Fruit fly (Drosophila melanogaster) whole organism, embryonic: Measurements from ENCODE around the gene Abi.
A peak's percentile ranks its signal among the peaks of the same experiment; 100 is the strongest.

Experiments
- Abd-B ChIP-seq: fragments of 200-800 bp; sonication (Bioruptor generic); optimal IDR thresholded peaks from 2 replicates; lab custom pipeline; 2018; ENCODE audit warnings: missing biosample characterization, mild to moderate bottlenecking, missing genetic modification characterization, moderate library complexity
- B-H1 ChIP-seq: fragments of 200-800 bp; sonication (Bioruptor generic); IDR thresholded peaks from 3 replicates; pipeline ENCODE4 v1.3.6; 2022; ENCODE audit warnings: missing biosample characterization, missing genetic modification characterization
- Bgb ChIP-seq: fragments of 200-800 bp; sonication (Bioruptor generic); IDR thresholded peaks from 2 replicates; pipeline ENCODE4 v1.3.6; 2022; ENCODE audit warnings: missing biosample characterization, missing genetic modification characterization; ENCODE audit not compliant: partially characterized antibody
- C15 ChIP-seq: fragments of 200-800 bp; sonication (Bioruptor generic); IDR thresholded peaks from 3 replicates; pipeline ENCODE4 v1.3.6; 2022; ENCODE audit warnings: missing biosample characterization, missing genetic modification characterization
- CG10321 ChIP-seq: fragments of 200-800 bp; sonication (Bioruptor generic); IDR thresholded peaks from 2 replicates; pipeline ENCODE4 v1.3.6; 2022; ENCODE audit warnings: missing biosample characterization, missing genetic modification characterization
- CG10654 ChIP-seq: fragments of 200-800 bp; sonication (Bioruptor generic); optimal IDR thresholded peaks from 2 replicates; lab custom pipeline; 2016; ENCODE audit warnings: missing biosample characterization, missing genetic modification characterization
- CG12942 ChIP-seq: fragments of 200-800 bp; sonication (Bioruptor generic); optimal IDR thresholded peaks from 3 replicates; lab custom pipeline; 2016; ENCODE audit warnings: missing biosample characterization, missing genetic modification characterization
- CG18764 ChIP-seq: fragments of 200-800 bp; sonication (Bioruptor generic); optimal IDR thresholded peaks from 3 replicates; lab custom pipeline; 2016; ENCODE audit warnings: missing biosample characterization, missing genetic modification characterization
- CG2120 ChIP-seq: fragments of 200-800 bp; sonication (Bioruptor generic); optimal IDR thresholded peaks from 3 replicates; lab custom pipeline; 2016; ENCODE audit warnings: missing biosample characterization, missing genetic modification characterization
- CG2129 ChIP-seq: fragments of 200-800 bp; sonication (Bioruptor generic); IDR thresholded peaks from 2 replicates; pipeline ENCODE4 v1.3.6; 2022; ENCODE audit warnings: missing biosample characterization, missing genetic modification characterization; ENCODE audit not compliant: partially characterized antibody
- CG2199 ChIP-seq: fragments of 200-800 bp; sonication (Bioruptor generic); IDR thresholded peaks from 3 replicates; pipeline ENCODE4 v1.3.6; 2022; ENCODE audit warnings: missing biosample characterization, missing genetic modification characterization
- CG31224 ChIP-seq: fragments of 200-800 bp; sonication (Bioruptor generic); IDR thresholded peaks from 2 replicates; pipeline ENCODE4 v1.3.6; 2022; ENCODE audit warnings: missing biosample characterization, missing genetic modification characterization
- CG3281 ChIP-seq: fragments of 200-800 bp; sonication (Bioruptor generic); optimal IDR thresholded peaks from 3 replicates; lab custom pipeline; 2017; ENCODE audit warnings: missing biosample characterization, mild to moderate bottlenecking, missing genetic modification characterization
- CG7271 ChIP-seq: fragments of 200-800 bp; sonication (Bioruptor generic); optimal IDR thresholded peaks from 2 replicates; lab custom pipeline; 2018; ENCODE audit warnings: missing biosample characterization, mild to moderate bottlenecking, missing genetic modification characterization, moderate library complexity
- CG7745 ChIP-seq: fragments of 200-800 bp; sonication (Bioruptor generic); optimal IDR thresholded peaks from 2 replicates; lab custom pipeline; 2018; ENCODE audit warnings: missing biosample characterization, mild to moderate bottlenecking, missing genetic modification characterization, moderate library complexity
- CG8290 ChIP-seq, 3 experiments: fragments of 200-800 bp; sonication (Bioruptor generic); optimal IDR thresholded peaks; 2 replicates each; lab custom pipeline; 2016 to 2019; ENCODE audit warnings: missing biosample characterization in 3 of 3, missing genetic modification characterization in 3 of 3, mild to moderate bottlenecking in 2 of 3, moderate library complexity in 1 of 3
- CG9609 ChIP-seq: fragments of 200-800 bp; sonication (Bioruptor generic); optimal IDR thresholded peaks from 3 replicates; lab custom pipeline; 2016; ENCODE audit warnings: missing biosample characterization, missing genetic modification characterization
- CG9727 ChIP-seq: fragments of 200-800 bp; sonication (Bioruptor generic); optimal IDR thresholded peaks from 3 replicates; lab custom pipeline; 2017; ENCODE audit warnings: missing biosample characterization, mild to moderate bottlenecking, missing genetic modification characterization
- CG9817 ChIP-seq: fragments of 200-800 bp; sonication (Bioruptor generic); optimal IDR thresholded peaks from 2 replicates; lab custom pipeline; 2018; ENCODE audit warnings: missing biosample characterization, mild to moderate bottlenecking, missing genetic modification characterization, moderate library complexity
- Chrac-16 ChIP-seq: fragments of 200-800 bp; sonication (Bioruptor generic); optimal IDR thresholded peaks from 3 replicates; lab custom pipeline; 2016; ENCODE audit warnings: missing biosample characterization, missing genetic modification characterization
- Dfd ChIP-seq, 2 experiments: fragments of >200 bp; optimal IDR thresholded peaks; 2 replicates each; lab custom pipeline; 2017; ENCODE audit warnings: missing biosample characterization in 2 of 2, missing genetic modification characterization in 2 of 2
- Fer3 ChIP-seq: fragments of 200-800 bp; sonication (Bioruptor generic); optimal IDR thresholded peaks from 2 replicates; lab custom pipeline; 2018; ENCODE audit warnings: missing biosample characterization, mild to moderate bottlenecking, missing genetic modification characterization, moderate library complexity
- Hr3 ChIP-seq: fragments of 200-800 bp; sonication (Bioruptor generic); optimal IDR thresholded peaks from 3 replicates; lab custom pipeline; 2016; ENCODE audit warnings: missing biosample characterization, missing genetic modification characterization
- NfI ChIP-seq: fragments of 200-800 bp; sonication (Bioruptor generic); optimal IDR thresholded peaks from 3 replicates; lab custom pipeline; 2018; ENCODE audit warnings: missing biosample characterization, mild to moderate bottlenecking, missing genetic modification characterization, moderate library complexity
- Oaz ChIP-seq: fragments of 200-800 bp; sonication (Bioruptor generic); IDR thresholded peaks from 2 replicates; pipeline ENCODE4 v1.3.6; 2022; ENCODE audit warnings: missing biosample characterization, missing genetic modification characterization
- Ravus ChIP-seq: fragments of 200-800 bp; sonication (Bioruptor generic); IDR thresholded peaks from 2 replicates; pipeline ENCODE4 v1.3.6; 2022; ENCODE audit warnings: missing biosample characterization, missing genetic modification characterization
- Rx ChIP-seq: fragments of 200-800 bp; sonication (Bioruptor generic); IDR thresholded peaks from 2 replicates; pipeline ENCODE4 v1.3.6; 2022; ENCODE audit warnings: missing biosample characterization, missing genetic modification characterization
- Sry-β ChIP-seq: fragments of 200-800 bp; sonication (Bioruptor generic); optimal IDR thresholded peaks from 2 replicates; lab custom pipeline; 2018; ENCODE audit warnings: missing biosample characterization, mild to moderate bottlenecking, missing genetic modification characterization, moderate library complexity
- Xrp1 ChIP-seq: fragments of 200-800 bp; sonication (Bioruptor generic); IDR thresholded peaks from 2 replicates; pipeline ENCODE4 v1.3.6; 2022; ENCODE audit warnings: missing biosample characterization, missing genetic modification characterization
- abd-A ChIP-seq: fragments of 200-800 bp; sonication (Bioruptor generic); optimal IDR thresholded peaks from 3 replicates; lab custom pipeline; 2019; ENCODE audit warnings: missing biosample characterization, mild to moderate bottlenecking, missing genetic modification characterization, moderate library complexity
- ac ChIP-seq: fragments of 200-800 bp; sonication (Bioruptor generic); optimal IDR thresholded peaks from 3 replicates; lab custom pipeline; 2017; ENCODE audit warnings: missing biosample characterization, mild to moderate bottlenecking, missing genetic modification characterization
- aop ChIP-seq: fragments of 200-800 bp; sonication (Bioruptor generic); IDR thresholded peaks from 2 replicates; pipeline ENCODE4 v1.3.6; 2022; ENCODE audit warnings: missing biosample characterization, missing genetic modification characterization
- chif ChIP-seq, 2 experiments: fragments of 200-800 bp; sonication (Bioruptor generic); optimal IDR thresholded peaks; 3 replicates each; lab custom pipeline; 2016; ENCODE audit warnings: missing biosample characterization in 2 of 2, missing genetic modification characterization in 2 of 2
- crol ChIP-seq: fragments of 200-800 bp; sonication (Bioruptor generic); IDR thresholded peaks from 2 replicates; pipeline ENCODE4 v1.3.6; 2022; ENCODE audit warnings: missing biosample characterization, missing genetic modification characterization
- dm ChIP-seq: fragments of 200-800 bp; sonication (Bioruptor generic); optimal IDR thresholded peaks from 3 replicates; lab custom pipeline; 2016; ENCODE audit warnings: missing biosample characterization, missing genetic modification characterization
- dpn ChIP-seq, 2 experiments: fragments of 200-800 bp; sonication (Bioruptor generic); optimal IDR thresholded peaks; 3 replicates each; lab custom pipeline; 2016; ENCODE audit warnings: missing biosample characterization in 2 of 2, missing genetic modification characterization in 2 of 2
- ems ChIP-seq: fragments of 200-800 bp; sonication (Bioruptor generic); optimal IDR thresholded peaks from 3 replicates; lab custom pipeline; 2016; ENCODE audit warnings: missing biosample characterization, missing genetic modification characterization
- fd102C ChIP-seq: fragments of 200-800 bp; sonication (Bioruptor generic); optimal IDR thresholded peaks from 2 replicates; lab custom pipeline; 2018; ENCODE audit warnings: missing biosample characterization, mild to moderate bottlenecking, missing genetic modification characterization, moderate library complexity
- fd3F ChIP-seq: fragments of 200-800 bp; sonication (Bioruptor generic); optimal IDR thresholded peaks from 2 replicates; lab custom pipeline; 2018; ENCODE audit warnings: missing biosample characterization, mild to moderate bottlenecking, missing genetic modification characterization, moderate library complexity
- fd96Cb ChIP-seq: fragments of 200-800 bp; sonication (Bioruptor generic); optimal IDR thresholded peaks from 2 replicates; lab custom pipeline; 2018; ENCODE audit warnings: missing biosample characterization, mild to moderate bottlenecking, missing genetic modification characterization, moderate library complexity
- h ChIP-seq: fragments of >200 bp; optimal IDR thresholded peaks from 2 replicates; lab custom pipeline; 2017
- nom ChIP-seq: fragments of 200-800 bp; sonication (Bioruptor generic); optimal IDR thresholded peaks from 2 replicates; lab custom pipeline; 2017; ENCODE audit warnings: missing biosample characterization, missing genetic modification characterization, mild to moderate bottlenecking, moderate library complexity, missing genetic modification reagents
- odd ChIP-seq: fragments of 200-800 bp; sonication (Bioruptor generic); optimal IDR thresholded peaks from 2 replicates; lab custom pipeline; 2017; ENCODE audit warnings: missing biosample characterization, mild to moderate bottlenecking, missing genetic modification characterization
- onecut ChIP-seq: fragments of 200-800 bp; sonication (Bioruptor generic); IDR thresholded peaks from 2 replicates; pipeline ENCODE4 v1.3.6; 2022; ENCODE audit warnings: missing biosample characterization, missing genetic modification characterization
- prd ChIP-seq, 3 experiments: fragments of >200 bp in 2 of 3; fragments of 200-800 bp in 1 of 3; sonication (Bioruptor generic) in 1 of 3; optimal IDR thresholded peaks in 2 of 3; IDR thresholded peaks in 1 of 3; 2 replicates in 2 of 3; 3 replicates in 1 of 3; pipeline versions ENCODE4 v1.3.6 to Lab custom; 2017 to 2022; ENCODE audit warnings: missing biosample characterization in 1 of 3, missing genetic modification characterization in 1 of 3
- sens-2 ChIP-seq: fragments of 200-800 bp; sonication (Bioruptor generic); IDR thresholded peaks from 2 replicates; pipeline ENCODE4 v1.3.6; 2022; ENCODE audit warnings: missing biosample characterization, missing genetic modification characterization
- tgo ChIP-seq: fragments of 200-800 bp; sonication (Bioruptor generic); IDR thresholded peaks from 3 replicates; pipeline ENCODE4 v1.3.6; 2022; ENCODE audit warnings: missing biosample characterization, missing genetic modification characterization
- usp ChIP-seq: fragments of >200 bp; optimal IDR thresholded peaks from 2 replicates; lab custom pipeline; 2017; ENCODE audit warnings: missing biosample characterization, missing genetic modification characterization
- vvl ChIP-seq: fragments of 200-800 bp; sonication (Bioruptor generic); IDR thresholded peaks from 2 replicates; pipeline ENCODE4 v1.3.6; 2022; ENCODE audit warnings: missing biosample characterization, missing genetic modification characterization
- zen ChIP-seq: fragments of 200-800 bp; sonication (Bioruptor generic); optimal IDR thresholded peaks from 3 replicates; lab custom pipeline; 2018; ENCODE audit warnings: missing biosample characterization, mild to moderate bottlenecking, missing genetic modification characterization, moderate library complexity

Abi gene

dm6 chr3R:14077026-14077425, 45.2 kb downstream of the Abi start (continued):
- TF ChIP-seq Chrac-16 (GFP tag; lab: Kevin White, UChicago) (peak; percentile 6), Xrp1 (GFP tag; lab: Robert Waterston, UW) (peak; percentile 32; the same call in 1 of the 2 replicates), CG3281 (GFP tag; lab: Kevin White, UChicago) (peak; percentile 40), crol (no peak), CG9609 (GFP tag; lab: Kevin White, UChicago) (no peak), CG12942 (peak; percentile 2), ems (GFP tag; lab: Kevin White, UChicago) (peak; percentile 18), CG7271 (tag; lab: Kevin White, UChicago) (no peak), C15 (GFP tag; lab: Robert Waterston, UW) (0 out of 3 replicates have a peak, but pooled peaks have one; percentile 4), dm (GFP tag; lab: Kevin White, UChicago) (no peak), odd (GFP tag; lab: Kevin White, UChicago) (no peak), Abd-B (peak; percentile 19), chif (GFP tag; optimal IDR thresholded peaks at IDR 0.05; lab: Kevin White, UChicago) (peak; percentile 19 to 35), Ravus (GFP tag; lab: Robert Waterston, UW) (peak; percentile 22; the same call in 1 of the 2 replicates), fd96Cb (tag; lab: Kevin White, UChicago) (peak; percentile 59), h (lab: Kevin White, UChicago) (no peak), CG10654 (GFP tag; lab: Kevin White, UChicago) (peak; percentile 38), sens-2 (GFP tag; lab: Robert Waterston, UW) (no peak), vvl (GFP tag; lab: Robert Waterston, UW) (peak; percentile 66), zen (tag; lab: Kevin White, UChicago) (peak; percentile 24), ac (GFP tag; lab: Kevin White, UChicago) (no peak), Hr3 (GFP tag; lab: Kevin White, UChicago) (peak; percentile 33), aop (GFP tag; lab: Robert Waterston, UW) (no peak), prd (optimal IDR thresholded peaks at IDR 0.05; lab: Kevin White, UChicago) (no peak), prd (GFP tag; IDR thresholded peaks at IDR 0.05; lab: Robert Waterston, UW) (peak; percentile 78), fd3F (no peak), Fer3 (tag; lab: Kevin White, UChicago) (peak; percentile 52), NfI (GFP tag; lab: Kevin White, UChicago) (no peak), CG8290 (GFP tag; optimal IDR thresholded peaks at IDR 0.05; lab: Kevin White, UChicago) (no peak), CG8290 (tag; optimal IDR thresholded peaks at IDR 0.05; lab: Kevin White, UChicago) (no peak), B-H1 (GFP tag; lab: Robert Waterston, UW) (peak; percentile 38; the same call in 1 of the 3 replicates), Rx (GFP tag; lab: Robert Waterston, UW) (0 out of 2 replicates have a peak, but pooled peaks have one; percentile 12), Dfd (GFP tag; optimal IDR thresholded peaks at IDR 0.05; lab: Kevin White, UChicago) (no peak), Oaz (GFP tag; lab: Robert Waterston, UW) (no peak), CG10321 (GFP tag; lab: Robert Waterston, UW) (0 out of 2 replicates have a peak, but pooled peaks have one; percentile 41), CG2199 (GFP tag; lab: Robert Waterston, UW) (0 out of 3 replicates have a peak, but pooled peaks have one; percentile 32), CG2120 (GFP tag; lab: Kevin White, UChicago) (no peak), abd-A (no peak), CG7745 (tag; lab: Kevin White, UChicago) (no peak), usp (GFP tag; lab: Kevin White, UChicago) (no peak), dpn (GFP tag; optimal IDR thresholded peaks at IDR 0.05; lab: Kevin White, UChicago) (peak; percentile 7 to 34), onecut (GFP tag; lab: Robert Waterston, UW) (no peak), CG18764 (GFP tag; lab: Kevin White, UChicago) (peak; percentile 19), CG9727 (GFP tag; lab: Kevin White, UChicago) (peak; percentile 19), nom (GFP tag; lab: Kevin White, UChicago) (peak; percentile 32), Sry-β (GFP tag; lab: Kevin White, UChicago) (no peak), CG9817 (peak; percentile 22), CG31224 (GFP tag; lab: Robert Waterston, UW) (peak; percentile 48; the same call in 1 of the 2 replicates), tgo (GFP tag; lab: Robert Waterston, UW) (peak; percentile 60; the same call in 1 of the 3 replicates), fd102C (GFP tag; lab: Kevin White, UChicago) (no peak), CG2129 (no peak), Bgb (GFP tag; lab: Robert Waterston, UW) (no peak)
